Worm (Caenorhabditis elegans) whole organism, late embryonic: Measurements from ENCODE around the gene F59C12.3.
A peak's percentile ranks its signal among the peaks of the same experiment; 100 is the strongest.

ENCODE experiments used
- C38D4.7 ChIP-seq: fragments of 200-800 bp; sonication (Bioruptor generic); optimal IDR thresholded peaks from 2 replicates; lab custom pipeline; 2018; ENCODE audit warnings: mild to moderate bottlenecking, missing genetic modification characterization, moderate library complexity, missing compliant biosample characterization
- F13H6.1 ChIP-seq: sonication (generic microtip); optimal IDR thresholded peaks from 2 replicates; lab custom pipeline; 2016; ENCODE audit warnings: missing genetic modification characterization, missing compliant biosample characterization
- K02D7.2 ChIP-seq: sonication (generic microtip); optimal IDR thresholded peaks from 2 replicates; lab custom pipeline; 2017; ENCODE audit warnings: mild to moderate bottlenecking, missing genetic modification characterization, missing compliant biosample characterization
- K09A11.1 ChIP-seq: sonication (generic microtip); optimal IDR thresholded peaks from 2 replicates; lab custom pipeline; 2017; ENCODE audit warnings: antibody characterized with exemption, mild to moderate bottlenecking, missing genetic modification characterization, missing compliant biosample characterization; ENCODE audit not compliant: insufficient read depth
- ahr-1 ChIP-seq: sonication (generic microtip); optimal IDR thresholded peaks from 2 replicates; lab custom pipeline; 2016; ENCODE audit warnings: missing genetic modification characterization, missing compliant biosample characterization
- ama-1 ChIP-seq: fragments of 150-350 bp; optimal IDR thresholded peaks from 2 replicates; lab custom pipeline; 2014
- ceh-18 ChIP-seq: sonication (generic microtip); optimal IDR thresholded peaks from 2 replicates; lab custom pipeline; 2016; ENCODE audit warnings: missing genetic modification characterization, missing compliant biosample characterization
- ceh-22 ChIP-seq: sonication (generic microtip); optimal IDR thresholded peaks from 2 replicates; lab custom pipeline; 2017; ENCODE audit warnings: missing biosample characterization, missing genetic modification characterization
- ceh-31 ChIP-seq: sonication (generic microtip); optimal IDR thresholded peaks from 2 replicates; lab custom pipeline; 2016; ENCODE audit warnings: missing genetic modification characterization, missing compliant biosample characterization
- ceh-34 ChIP-seq: sonication (generic microtip); optimal IDR thresholded peaks from 2 replicates; lab custom pipeline; 2016; ENCODE audit warnings: mild to moderate bottlenecking, missing genetic modification characterization, missing compliant biosample characterization
- ceh-45 ChIP-seq: fragments of 200-800 bp; sonication (Bioruptor generic); IDR thresholded peaks from 2 replicates; pipeline ENCODE4 v1.3.6; 2022; ENCODE audit warnings: missing genetic modification reagents, missing genetic modification characterization, missing compliant biosample characterization
- ceh-48 ChIP-seq: sonication (generic microtip); optimal IDR thresholded peaks from 2 replicates; lab custom pipeline; 2016; ENCODE audit warnings: missing genetic modification characterization, inconsistent platforms, missing compliant biosample characterization
- ceh-6 ChIP-seq: fragments of 200-800 bp; sonication (Bioruptor generic); optimal IDR thresholded peaks from 2 replicates; lab custom pipeline; 2018; ENCODE audit warnings: mild to moderate bottlenecking, missing genetic modification characterization, missing compliant biosample characterization
- ceh-9 ChIP-seq: sonication (generic microtip); optimal IDR thresholded peaks from 2 replicates; lab custom pipeline; 2016; ENCODE audit warnings: mild to moderate bottlenecking, missing genetic modification characterization, inconsistent platforms, missing compliant biosample characterization
- che-1 ChIP-seq: sonication (generic microtip); optimal IDR thresholded peaks from 2 replicates; lab custom pipeline; 2016; ENCODE audit warnings: mild to moderate bottlenecking, missing genetic modification characterization, missing compliant biosample characterization
- elt-2 ChIP-seq: sonication (generic microtip); optimal IDR thresholded peaks from 2 replicates; lab custom pipeline; 2016; ENCODE audit warnings: missing genetic modification reagents, missing genetic modification characterization, missing compliant biosample characterization
- elt-4 ChIP-seq: sonication (generic microtip); optimal IDR thresholded peaks from 2 replicates; lab custom pipeline; 2016; ENCODE audit warnings: missing genetic modification characterization, missing compliant biosample characterization
- fax-1 ChIP-seq: sonication (generic microtip); optimal IDR thresholded peaks from 2 replicates; lab custom pipeline; 2016; ENCODE audit warnings: missing genotype, missing genetic modification characterization, missing compliant biosample characterization
- hlh-13 ChIP-seq: fragments of 200-800 bp; sonication (Bioruptor generic); optimal IDR thresholded peaks from 2 replicates; lab custom pipeline; 2018; ENCODE audit warnings: mild to moderate bottlenecking, missing genetic modification characterization, missing compliant biosample characterization
- hlh-15 ChIP-seq: sonication (generic microtip); optimal IDR thresholded peaks from 2 replicates; lab custom pipeline; 2016; ENCODE audit warnings: missing genetic modification characterization, missing compliant biosample characterization
- hlh-30 ChIP-seq: sonication (generic microtip); optimal IDR thresholded peaks from 2 replicates; lab custom pipeline; 2017; ENCODE audit warnings: antibody characterized with exemption, missing genetic modification characterization, missing compliant biosample characterization; ENCODE audit not compliant: insufficient read depth
- hlh-8 ChIP-seq: sonication (generic microtip); optimal IDR thresholded peaks from 2 replicates; lab custom pipeline; 2016; ENCODE audit warnings: missing genotype, missing genetic modification characterization, missing compliant biosample characterization
- lim-6 ChIP-seq: sonication (generic microtip); optimal IDR thresholded peaks from 2 replicates; lab custom pipeline; 2016; ENCODE audit warnings: missing genetic modification characterization, missing compliant biosample characterization
- mec-3 ChIP-seq: sonication (generic microtip); optimal IDR thresholded peaks from 2 replicates; lab custom pipeline; 2016; ENCODE audit warnings: borderline replicate concordance, missing genetic modification characterization, missing compliant biosample characterization
- nfya-1 ChIP-seq: sonication (generic microtip); optimal IDR thresholded peaks from 2 replicates; lab custom pipeline; 2017; ENCODE audit warnings: missing genetic modification characterization, mild to moderate bottlenecking, missing compliant biosample characterization, antibody characterized with exemption, moderate library complexity
- nhr-232 ChIP-seq: sonication (generic microtip); optimal IDR thresholded peaks from 2 replicates; lab custom pipeline; 2016; ENCODE audit warnings: missing genetic modification characterization, missing compliant biosample characterization
- npax-4 ChIP-seq: sonication (generic microtip); optimal IDR thresholded peaks from 2 replicates; lab custom pipeline; 2016; ENCODE audit warnings: missing genetic modification characterization, missing compliant biosample characterization
- pat-9 ChIP-seq: fragments of 200-800 bp; sonication (Bioruptor generic); optimal IDR thresholded peaks from 2 replicates; lab custom pipeline; 2018; ENCODE audit warnings: mild to moderate bottlenecking, missing genetic modification characterization, moderate library complexity, missing compliant biosample characterization
- pax-1 ChIP-seq: fragments of 150-350 bp; optimal IDR thresholded peaks from 2 replicates; lab custom pipeline; 2014; ENCODE audit warnings: missing biosample characterization, missing genetic modification characterization
- rnt-1 ChIP-seq: sonication (generic microtip); optimal IDR thresholded peaks from 2 replicates; lab custom pipeline; 2016; ENCODE audit warnings: missing genetic modification characterization, missing compliant biosample characterization
- sox-2 ChIP-seq: fragments of 200-800 bp; sonication (Bioruptor generic); IDR thresholded peaks from 2 replicates; pipeline ENCODE4 v1.3.6; 2022; ENCODE audit warnings: missing genetic modification reagents, missing genetic modification characterization, missing compliant biosample characterization
- syd-9 ChIP-seq: sonication (generic microtip); optimal IDR thresholded peaks from 2 replicates; lab custom pipeline; 2016; ENCODE audit warnings: mild to moderate bottlenecking, missing genetic modification characterization, moderate library complexity, missing compliant biosample characterization
- tbx-2 ChIP-seq: sonication (generic microtip); optimal IDR thresholded peaks from 2 replicates; lab custom pipeline; 2016; ENCODE audit warnings: missing genetic modification characterization, missing compliant biosample characterization
- ttx-3 ChIP-seq: sonication (generic microtip); optimal IDR thresholded peaks from 2 replicates; lab custom pipeline; 2016; ENCODE audit warnings: missing genetic modification reagents, missing genetic modification characterization, missing compliant biosample characterization
- unc-42 ChIP-seq: sonication (generic microtip); optimal IDR thresholded peaks from 2 replicates; lab custom pipeline; 2016; ENCODE audit warnings: missing genotype, missing genetic modification characterization, missing compliant biosample characterization
- unc-55 ChIP-seq: sonication (generic microtip); optimal IDR thresholded peaks from 2 replicates; lab custom pipeline; 2017; ENCODE audit warnings: missing biosample characterization, missing genetic modification reagents, missing genetic modification characterization
- zip-5 ChIP-seq: sonication (generic microtip); optimal IDR thresholded peaks from 2 replicates; lab custom pipeline; 2016; ENCODE audit warnings: missing genetic modification characterization, missing compliant biosample characterization
- ztf-16 ChIP-seq: sonication (generic microtip); optimal IDR thresholded peaks from 2 replicates; lab custom pipeline; 2017; ENCODE audit warnings: missing genetic modification characterization, missing compliant biosample characterization

The F59C12.3 gene

DNA sequence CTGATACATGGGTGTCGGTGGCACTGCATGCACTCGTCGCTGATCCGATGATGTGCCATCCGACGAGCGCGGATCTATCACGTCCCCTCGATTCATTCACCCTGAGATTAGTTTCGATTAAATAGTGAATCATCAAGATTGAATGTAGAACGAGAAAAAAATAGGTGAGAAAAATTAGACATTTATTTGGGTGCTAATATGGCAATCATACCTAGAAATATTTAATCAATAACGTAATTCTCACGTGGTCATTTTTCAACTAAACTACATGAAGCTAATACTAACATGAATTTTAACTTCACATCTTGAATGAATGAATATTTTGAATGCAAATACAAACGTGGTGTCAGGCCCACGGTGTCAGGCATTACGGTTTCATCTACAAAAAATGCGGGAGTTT lies at the start of gene F59C12.3:
Gene F59C12.3 (minus strand): TSS at position 101 of the 400 bp plus-strand sequence.
- no peak for TF ChIP-seq ceh-34
- TF ChIP-seq elt-2, result no peak
- TF ChIP-seq pax-1 (tag; lab: Kevin White, UChicago), result no peak
- no peak for TF ChIP-seq ama-1 (lab: Kevin White, UChicago)
- no peak for TF ChIP-seq lim-6 (tag; lab: Kevin White, UChicago)
- no peak for TF ChIP-seq C38D4.7
- no peak for TF ChIP-seq hlh-13 (GFP tag; lab: Kevin White, UChicago)
- TF ChIP-seq ceh-45 (GFP tag; lab: Robert Waterston, UW), result no peak
- TF ChIP-seq ceh-6 (GFP tag; lab: Kevin White, UChicago), result no peak
- no peak for TF ChIP-seq ceh-18
- TF ChIP-seq zip-5 (tag; lab: Kevin White, UChicago), result no peak
- no peak for TF ChIP-seq hlh-15
- TF ChIP-seq ceh-9 (tag; lab: Kevin White, UChicago), result no peak
- TF ChIP-seq K02D7.2 (tag; lab: Kevin White, UChicago), result no peak
- TF ChIP-seq K09A11.1 (tag; lab: Kevin White, UChicago), result no peak
- TF ChIP-seq tbx-2 (tag; lab: Kevin White, UChicago), result no peak

- TF ChIP-seq lim-6 (tag; lab: Kevin White, UChicago), result no peak
- TF ChIP-seq ttx-3 (tag; lab: Kevin White, UChicago), result no peak
- no peak for TF ChIP-seq syd-9 (tag; lab: Kevin White, UChicago)
- no peak for TF ChIP-seq elt-4
- no peak for TF ChIP-seq unc-42 (tag; lab: Kevin White, UChicago)
- no peak for TF ChIP-seq pat-9
- no peak for TF ChIP-seq ahr-1 (tag; lab: Kevin White, UChicago)
- TF ChIP-seq pax-1 (tag; lab: Kevin White, UChicago), result no peak
- no peak for TF ChIP-seq ceh-31 (tag; lab: Kevin White, UChicago)
- TF ChIP-seq elt-2, result no peak
- TF ChIP-seq npax-4 (tag; lab: Kevin White, UChicago), result no peak
- no peak for TF ChIP-seq ceh-48 (tag; lab: Kevin White, UChicago)
- TF ChIP-seq ceh-6 (GFP tag; lab: Kevin White, UChicago), result no peak
- no peak for TF ChIP-seq nfya-1 (tag; lab: Kevin White, UChicago)
- TF ChIP-seq F13H6.1 (tag; lab: Kevin White, UChicago), result no peak
- no peak for TF ChIP-seq hlh-8 (tag; lab: Kevin White, UChicago)
- TF ChIP-seq rnt-1 (tag; lab: Kevin White, UChicago), result no peak
- no peak for TF ChIP-seq nhr-232 (tag; lab: Kevin White, UChicago)
- TF ChIP-seq, all 69 proteins: peak for 0
These were observed 49.0 kb upstream of the F59C12.3 start for ce11 chrX:16658309-16658708.

DNA sequence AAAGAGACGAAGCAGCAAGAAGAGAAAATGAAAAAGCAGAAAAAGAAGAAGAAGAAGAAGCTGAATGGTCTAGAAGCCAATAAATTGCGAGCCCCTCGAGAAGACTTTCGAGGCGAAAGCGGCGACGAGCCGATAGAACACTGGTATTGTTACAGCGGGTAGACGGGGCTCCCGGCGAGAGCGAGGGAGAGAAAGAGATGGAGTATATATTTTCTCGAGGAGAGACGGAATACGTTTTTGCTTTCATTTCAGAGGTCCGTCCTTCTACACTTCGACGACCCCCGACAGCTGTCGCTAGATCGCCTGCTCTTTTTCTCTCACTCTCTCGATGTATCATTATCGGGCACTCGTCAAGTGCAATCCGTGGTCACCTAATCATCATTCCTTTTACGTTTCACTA lies 46.0 kb upstream of the F59C12.3 start:
- TF ChIP-seq fax-1 (tag; lab: Kevin White, UChicago), result no peak
- peak; percentile 52 for TF ChIP-seq rnt-1 (tag; lab: Kevin White, UChicago)
- peak; percentile 48 for TF ChIP-seq ceh-18
- no peak for TF ChIP-seq hlh-8 (tag; lab: Kevin White, UChicago)
- TF ChIP-seq hlh-30 (tag; lab: Kevin White, UChicago), result no peak
- TF ChIP-seq K09A11.1 (tag; lab: Kevin White, UChicago), result no peak
- TF ChIP-seq sox-2 (GFP tag; lab: Robert Waterston, UW), result no peak
- no peak for TF ChIP-seq che-1
- peak; percentile 62 for TF ChIP-seq unc-55
- TF ChIP-seq ceh-34, result peak; percentile 24
- TF ChIP-seq ceh-22 (tag; lab: Kevin White, UChicago), result no peak
- TF ChIP-seq ceh-9 (tag; lab: Kevin White, UChicago), result no peak
- TF ChIP-seq nfya-1 (tag; lab: Kevin White, UChicago), result peak; percentile 6
- no peak for TF ChIP-seq ztf-16
- TF ChIP-seq mec-3 (tag; lab: Kevin White, UChicago), result no peak
